Fruit fly (Drosophila melanogaster): Measurements from ENCODE around the gene btl.

- TF ChIP-seq Sin3A (optimal IDR thresholded peaks at IDR 0.05) (no peak), ttk (optimal IDR thresholded peaks at IDR 0.05) (no peak), psq (optimal IDR thresholded peaks at IDR 0.05) (no peak), h (optimal IDR thresholded peaks at IDR 0.05) (no peak)
These were observed 50.0 kb downstream of the btl start for dm6 chr3L:14125616-14126015.
